Worm (Caenorhabditis elegans) whole organism, L2 larva: Measurements from ENCODE around the gene gtf-2H2C.

Experiments used
- F13H6.1 ChIP-seq: sonication (generic microtip); optimal IDR thresholded peaks from 2 replicates; lab custom pipeline; 2016; ENCODE audit warnings: missing genetic modification characterization, missing compliant biosample characterization
- R02D3.7 ChIP-seq: fragments of 150-350 bp; optimal IDR thresholded peaks from 2 replicates; lab custom pipeline; 2014; ENCODE audit warnings: missing biosample characterization, missing genetic modification characterization
- Y55F3AM.14 ChIP-seq: fragments of 200-800 bp; sonication (Bioruptor generic); optimal IDR thresholded peaks from 2 replicates; lab custom pipeline; 2018; ENCODE audit warnings: mild to moderate bottlenecking, missing genetic modification characterization, missing compliant biosample characterization
- ZK546.5 ChIP-seq: sonication (generic microtip); optimal IDR thresholded peaks from 2 replicates; lab custom pipeline; 2017; ENCODE audit warnings: missing biosample characterization, missing genetic modification characterization
- alr-1 ChIP-seq: fragments of 150-350 bp; optimal IDR thresholded peaks from 2 replicates; lab custom pipeline; 2014; ENCODE audit warnings: missing biosample characterization, missing genetic modification characterization
- aly-2 ChIP-seq: fragments of 150-350 bp; optimal IDR thresholded peaks from 2 replicates; lab custom pipeline; 2014; ENCODE audit warnings: missing biosample characterization, missing genetic modification characterization
- ama-1 ChIP-seq: fragments of 150-350 bp; optimal IDR thresholded peaks from 2 replicates; lab custom pipeline; 2018; ENCODE audit warnings: inconsistent platforms
- blmp-1 ChIP-seq: sonication (generic microtip); optimal IDR thresholded peaks from 2 replicates; lab custom pipeline; 2017; ENCODE audit warnings: missing genetic modification characterization, mild to moderate bottlenecking, missing compliant biosample characterization, antibody characterized with exemption, moderate library complexity; ENCODE audit not compliant: insufficient read depth
- ceh-16 ChIP-seq: fragments of 150-350 bp; optimal IDR thresholded peaks from 2 replicates; lab custom pipeline; 2014; ENCODE audit warnings: missing biosample characterization, missing genetic modification characterization
- ceh-82 ChIP-seq: fragments of 150-350 bp; optimal IDR thresholded peaks from 2 replicates; lab custom pipeline; 2014; ENCODE audit warnings: missing biosample characterization, missing genetic modification characterization
- dmd-4 ChIP-seq: sonication (generic microtip); optimal IDR thresholded peaks from 2 replicates; lab custom pipeline; 2017; ENCODE audit warnings: missing biosample characterization, missing genetic modification characterization
- egl-27 ChIP-seq: sonication (generic microtip); optimal IDR thresholded peaks from 3 replicates; lab custom pipeline; 2017; ENCODE audit warnings: missing biosample characterization, missing genetic modification reagents, missing genetic modification characterization
- elt-1 ChIP-seq: fragments of 150-350 bp; optimal IDR thresholded peaks from 2 replicates; lab custom pipeline; 2014; ENCODE audit warnings: missing biosample characterization, missing genetic modification characterization
- elt-3 ChIP-seq: sonication (generic microtip); optimal IDR thresholded peaks from 2 replicates; lab custom pipeline; 2017; ENCODE audit warnings: missing biosample characterization, missing genetic modification characterization
- fos-1 ChIP-seq: fragments of 150-350 bp; optimal IDR thresholded peaks from 2 replicates; lab custom pipeline; 2014; ENCODE audit warnings: missing biosample characterization, missing genetic modification characterization
- gmeb-1 ChIP-seq: fragments of 150-350 bp; optimal IDR thresholded peaks from 2 replicates; lab custom pipeline; 2014; ENCODE audit warnings: missing biosample characterization, missing genetic modification characterization
- lin-13 ChIP-seq: fragments of 150-350 bp; optimal IDR thresholded peaks from 2 replicates; lab custom pipeline; 2014; ENCODE audit warnings: missing biosample characterization, missing genetic modification reagents, missing genetic modification characterization
- lin-39 ChIP-seq: fragments of 150-350 bp; optimal IDR thresholded peaks from 2 replicates; lab custom pipeline; 2014; ENCODE audit warnings: missing biosample characterization, missing genetic modification reagents, missing genetic modification characterization
- lsy-2 ChIP-seq, 2 experiments: fragments of 150-350 bp in 1 of 2; sonication (generic microtip) in 1 of 2; optimal IDR thresholded peaks; 2 replicates each; lab custom pipeline; 2014 to 2017; ENCODE audit warnings: missing biosample characterization in 2 of 2, missing genetic modification characterization in 2 of 2
- mab-5 ChIP-seq: fragments of 150-350 bp; optimal IDR thresholded peaks from 2 replicates; lab custom pipeline; 2014; ENCODE audit warnings: missing biosample characterization, missing genetic modification characterization
- mbf-1 ChIP-seq: sonication (generic microtip); optimal IDR thresholded peaks from 2 replicates; lab custom pipeline; 2017; ENCODE audit warnings: missing biosample characterization, missing genetic modification characterization
- mdl-1 ChIP-seq, 2 experiments: fragments of 150-350 bp in 1 of 2; sonication (generic microtip) in 1 of 2; optimal IDR thresholded peaks; 2 replicates each; lab custom pipeline; 2017; ENCODE audit warnings: missing biosample characterization in 2 of 2, missing genetic modification characterization in 2 of 2
- nhr-10 ChIP-seq: sonication (generic microtip); optimal IDR thresholded peaks from 2 replicates; lab custom pipeline; 2017; ENCODE audit warnings: missing biosample characterization, missing genetic modification characterization
- nhr-11 ChIP-seq: fragments of 150-350 bp; optimal IDR thresholded peaks from 2 replicates; lab custom pipeline; 2014; ENCODE audit warnings: missing biosample characterization, missing genetic modification characterization
- nhr-12 ChIP-seq: fragments of 150-350 bp; optimal IDR thresholded peaks from 2 replicates; lab custom pipeline; 2014; ENCODE audit warnings: missing biosample characterization, missing genetic modification characterization
- nhr-129 ChIP-seq: fragments of 150-350 bp; optimal IDR thresholded peaks from 2 replicates; lab custom pipeline; 2014; ENCODE audit warnings: missing biosample characterization, missing genetic modification characterization
- nhr-21 ChIP-seq: fragments of 150-350 bp; optimal IDR thresholded peaks from 2 replicates; lab custom pipeline; 2014; ENCODE audit warnings: missing biosample characterization, missing genetic modification characterization
- nhr-23 ChIP-seq: fragments of 150-350 bp; optimal IDR thresholded peaks from 2 replicates; lab custom pipeline; 2014; ENCODE audit warnings: missing biosample characterization, missing genetic modification reagents, missing genetic modification characterization
- nhr-237 ChIP-seq: fragments of 150-350 bp; optimal IDR thresholded peaks from 2 replicates; lab custom pipeline; 2014; ENCODE audit warnings: missing biosample characterization, missing genetic modification characterization
- nhr-25 ChIP-seq: fragments of 150-350 bp; sonication (generic microtip); optimal IDR thresholded peaks from 3 replicates; lab custom pipeline; 2014; ENCODE audit warnings: missing biosample characterization, missing genetic modification characterization
- nhr-6 ChIP-seq: fragments of 150-350 bp; optimal IDR thresholded peaks from 2 replicates; lab custom pipeline; 2014; ENCODE audit warnings: missing biosample characterization, missing genetic modification characterization
- nhr-77 ChIP-seq: fragments of 150-350 bp; optimal IDR thresholded peaks from 2 replicates; lab custom pipeline; 2014; ENCODE audit warnings: missing biosample characterization, missing genetic modification characterization
- sem-4 ChIP-seq: fragments of 150-350 bp; optimal IDR thresholded peaks from 2 replicates; lab custom pipeline; 2014; ENCODE audit warnings: missing biosample characterization, missing genetic modification reagents, missing genetic modification characterization
- skn-1 ChIP-seq: sonication (generic microtip); optimal IDR thresholded peaks from 2 replicates; lab custom pipeline; 2017; ENCODE audit warnings: missing biosample characterization, missing genetic modification characterization
- sma-9 ChIP-seq, 2 experiments: fragments of 150-350 bp in 1 of 2; sonication (generic microtip) in 1 of 2; optimal IDR thresholded peaks; 2 replicates each; lab custom pipeline; 2014 to 2016; ENCODE audit warnings: missing genetic modification characterization in 2 of 2, mild to moderate bottlenecking in 1 of 2, missing biosample characterization in 1 of 2, missing compliant biosample characterization in 1 of 2, missing genetic modification reagents in 1 of 2, moderate library complexity in 1 of 2
- snpc-4 ChIP-seq: fragments of 150-350 bp; optimal IDR thresholded peaks from 2 replicates; lab custom pipeline; 2014; ENCODE audit warnings: missing biosample characterization, missing genetic modification characterization
- unc-55 ChIP-seq: fragments of 150-350 bp; sonication (generic microtip); optimal IDR thresholded peaks from 3 replicates; lab custom pipeline; 2014; ENCODE audit warnings: missing biosample characterization, missing genetic modification reagents, missing genetic modification characterization
- unc-62 ChIP-seq: fragments of 150-350 bp; optimal IDR thresholded peaks from 2 replicates; lab custom pipeline; 2014; ENCODE audit warnings: missing biosample characterization, missing genetic modification reagents, missing genetic modification characterization
- ztf-1 ChIP-seq: fragments of 200-800 bp; sonication (Bioruptor generic); conservative IDR thresholded peaks from 2 replicates; pipeline ENCODE4 v1.3.6; 2022; ENCODE audit warnings: missing genetic modification characterization, missing compliant biosample characterization
- ztf-11 ChIP-seq: sonication (generic microtip); optimal IDR thresholded peaks from 2 replicates; lab custom pipeline; 2017; ENCODE audit warnings: missing biosample characterization, missing genetic modification characterization
- ztf-4 ChIP-seq: fragments of 150-350 bp; optimal IDR thresholded peaks from 2 replicates; lab custom pipeline; 2014; ENCODE audit warnings: missing biosample characterization, missing genetic modification characterization

Gene gtf-2H2C

DNA sequence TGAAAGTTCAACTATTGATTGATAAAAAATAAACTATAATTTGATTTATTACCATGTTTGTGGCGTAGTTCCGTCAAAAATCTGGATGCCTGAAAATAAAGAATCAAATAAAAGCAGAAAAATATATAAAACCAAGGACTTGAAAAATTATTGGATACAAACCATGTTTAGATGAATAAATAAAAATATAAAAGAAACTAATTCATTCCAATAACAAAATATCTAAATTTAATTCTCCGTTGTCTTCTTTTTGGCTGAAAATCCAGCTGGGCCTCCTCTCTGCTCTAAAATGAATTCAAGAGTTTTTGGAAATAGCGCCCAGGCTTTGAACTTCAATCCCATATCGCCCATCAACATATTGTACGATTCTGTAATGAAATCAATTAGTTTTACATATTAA lies 22.4 kb upstream of the gtf-2H2C start, which contains the start of gene vps-29:
vps-29 (minus strand) TSS at position 101 of the 400 bp plus-strand sequence.
- TF ChIP-seq ztf-4 (tag; lab: Kevin White, UChicago) (no peak), nhr-23 (tag; lab: Kevin White, UChicago) (no peak), blmp-1 (tag; lab: Kevin White, UChicago) (no peak), ceh-16 (tag; lab: Kevin White, UChicago) (no peak), gmeb-1 (no peak), skn-1 (no peak)

DNA sequence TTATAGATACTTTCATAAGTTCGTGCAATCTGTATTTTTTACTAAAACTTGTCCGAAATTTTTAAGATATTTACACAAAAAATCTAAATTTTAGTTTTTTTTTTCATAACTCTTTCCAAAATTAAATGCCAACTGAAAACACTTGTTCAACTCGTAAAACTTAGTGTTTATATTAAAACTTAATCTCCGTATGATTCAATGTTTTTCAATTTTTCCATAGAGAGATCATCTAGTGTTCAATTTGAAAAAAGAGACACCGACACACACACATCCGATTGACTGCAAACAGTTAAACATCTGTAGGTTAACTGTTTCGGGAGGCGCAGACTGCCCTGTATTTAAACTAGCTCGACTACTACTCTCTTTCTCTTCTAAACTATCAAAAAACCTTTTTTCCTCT lies 18.4 kb upstream of the gtf-2H2C start, which contains the start of gene T16H12.9:
T16H12.9 (plus strand) TSS at position 301 of the 400 bp plus-strand sequence.
- no peak for TF ChIP-seq nhr-237 (tag; lab: Kevin White, UChicago)
- TF ChIP-seq nhr-12 (tag; lab: Kevin White, UChicago), result no peak
- no peak for TF ChIP-seq nhr-11 (tag; lab: Kevin White, UChicago)
- TF ChIP-seq elt-1, result no peak
- no peak for TF ChIP-seq sma-9 (GFP tag; optimal IDR thresholded peaks at IDR 0.05; lab: Kevin White, UChicago)
- no peak for TF ChIP-seq sma-9 (tag; optimal IDR thresholded peaks at IDR 0.05; lab: Kevin White, UChicago)
- TF ChIP-seq snpc-4, result no peak
- TF ChIP-seq unc-62 (GFP tag; lab: Kevin White, UChicago), result no peak
- TF ChIP-seq ceh-16 (tag; lab: Kevin White, UChicago), result no peak
- no peak for TF ChIP-seq ceh-82 (tag; lab: Kevin White, UChicago)

DNA sequence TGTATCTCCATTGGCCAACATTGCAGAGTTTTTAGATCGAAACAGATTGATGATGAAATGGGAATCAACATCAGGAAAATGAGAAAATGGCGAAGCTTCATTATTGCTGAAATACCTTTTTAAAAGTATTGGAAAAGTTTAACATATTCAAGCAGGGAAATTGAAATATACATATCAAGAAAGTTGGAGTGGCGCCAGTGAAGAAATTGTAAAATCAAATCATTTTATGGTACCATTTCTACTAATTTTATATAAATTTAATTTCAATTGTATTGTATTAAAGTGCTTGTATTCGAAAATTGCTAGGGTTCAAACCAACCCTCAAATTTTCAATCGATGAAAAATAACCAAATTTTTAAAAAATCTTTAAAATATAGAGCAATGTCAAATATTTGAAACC lies 15.8 kb upstream of the gtf-2H2C start, which contains the start of gene srt-55:
srt-55 (minus strand) TSS at position 101 of the 400 bp plus-strand sequence.
- no peak for TF ChIP-seq mbf-1
- no peak for TF ChIP-seq nhr-77 (tag; lab: Kevin White, UChicago)
- TF ChIP-seq lin-13 (GFP tag; lab: Kevin White, UChicago), result no peak
- TF ChIP-seq ztf-11 (tag; lab: Kevin White, UChicago), result no peak
- no peak for TF ChIP-seq Y55F3AM.14 (GFP tag; lab: Kevin White, UChicago)
- TF ChIP-seq, all 48 proteins: peak for 0

DNA sequence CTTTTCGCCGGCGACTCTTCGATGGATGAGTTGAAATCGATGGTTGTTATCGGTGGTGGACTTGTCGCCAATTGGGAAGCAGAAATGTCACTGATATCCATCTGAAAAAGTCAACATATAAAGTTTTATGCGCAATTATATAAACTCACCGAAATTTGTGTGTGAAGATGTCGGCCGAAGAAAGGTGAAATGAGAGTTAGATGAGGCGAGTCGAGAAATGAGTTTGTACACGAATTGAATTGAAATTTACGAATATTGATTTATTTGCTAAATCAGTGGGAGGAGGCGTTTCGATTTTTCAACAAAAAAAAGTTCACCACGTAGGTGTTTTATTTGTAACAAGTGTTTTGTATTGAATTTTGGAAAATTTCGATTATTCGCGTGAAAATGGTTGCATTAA lies 10.8 kb upstream of the gtf-2H2C start, which contains the start of gene kel-10:
kel-10 (minus strand) TSS at position 101 of the 400 bp plus-strand sequence.
- TF ChIP-seq gmeb-1 (no peak), lin-13 (GFP tag; lab: Kevin White, UChicago) (no peak), nhr-25 (tag; lab: Kevin White, UChicago) (no peak)

DNA sequence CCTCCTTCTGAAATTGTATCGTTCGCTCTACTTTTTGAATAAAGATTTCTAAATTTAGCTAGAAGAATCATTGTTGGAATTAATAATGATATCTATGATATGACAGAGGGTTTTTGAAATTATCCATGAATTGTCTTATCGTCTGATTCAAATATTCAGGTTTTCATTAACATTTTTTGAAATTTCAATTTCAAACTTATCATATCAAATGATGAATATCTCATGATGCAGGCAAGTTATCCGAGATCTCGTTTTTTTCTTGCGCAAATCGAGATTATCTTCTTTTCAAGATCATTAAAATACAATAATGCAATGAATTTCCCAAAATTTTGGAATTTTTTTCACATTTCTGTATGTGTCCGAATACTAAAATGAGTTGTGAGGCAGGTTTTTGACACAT lies 7.4 kb upstream of the gtf-2H2C start, which contains the start of gene spop-1:
spop-1 (minus strand) TSS at position 101 of the 400 bp plus-strand sequence.
- no peak for TF ChIP-seq lsy-2 (tag; optimal IDR thresholded peaks at IDR 0.05; lab: Kevin White, UChicago)
- TF ChIP-seq elt-3 (tag; lab: Kevin White, UChicago), result no peak
- TF ChIP-seq ZK546.5, result no peak
- TF ChIP-seq nhr-129 (tag; lab: Kevin White, UChicago), result no peak
- TF ChIP-seq nhr-11 (tag; lab: Kevin White, UChicago), result no peak
- no peak for TF ChIP-seq nhr-12 (tag; lab: Kevin White, UChicago)
- no peak for TF ChIP-seq aly-2 (tag; lab: Kevin White, UChicago)

DNA sequence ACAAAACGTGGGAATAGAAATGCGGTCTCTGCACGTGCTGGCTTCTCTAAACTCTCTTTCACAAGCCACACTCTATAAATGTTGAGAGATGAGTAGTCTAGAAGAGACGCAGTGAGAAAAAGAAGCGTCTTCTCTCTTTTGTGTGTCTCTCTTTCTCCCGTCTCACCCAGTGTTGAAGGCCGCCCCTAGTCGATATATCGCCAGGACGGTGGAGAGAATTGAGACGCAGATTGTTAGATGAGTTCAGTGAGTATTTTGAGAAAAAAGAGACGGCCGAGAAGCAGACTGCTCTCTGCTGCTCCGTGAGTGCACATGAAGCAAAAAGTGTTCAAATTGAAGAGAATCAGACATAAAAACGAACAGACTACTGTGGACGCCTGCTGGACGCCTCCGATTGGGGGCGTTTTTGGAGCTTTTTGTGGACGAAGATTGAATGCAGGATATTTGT lies 6.0 kb upstream of the gtf-2H2C start:
- peak; percentile 85 for TF ChIP-seq mab-5
- TF ChIP-seq nhr-21 (tag; lab: Kevin White, UChicago), result peak; percentile 85
- peak; percentile 96 to 97 for TF ChIP-seq mdl-1 (tag; optimal IDR thresholded peaks at IDR 0.05; lab: Kevin White, UChicago)
- peak; percentile 89 for TF ChIP-seq nhr-6 (tag; lab: Kevin White, UChicago)
- TF ChIP-seq Y55F3AM.14 (GFP tag; lab: Kevin White, UChicago), result peak; percentile 22
- TF ChIP-seq ztf-1 (GFP tag; lab: Robert Waterston, UW), result no peak
- no peak for TF ChIP-seq nhr-10 (tag; lab: Kevin White, UChicago)
- TF ChIP-seq F13H6.1 (tag; lab: Kevin White, UChicago), result peak; percentile 97
- TF ChIP-seq lsy-2 (tag; optimal IDR thresholded peaks at IDR 0.05; lab: Kevin White, UChicago), result peak; percentile 81 to 94
- TF ChIP-seq nhr-11 (tag; lab: Kevin White, UChicago), result no peak
- peak; percentile 85 for TF ChIP-seq sem-4
- TF ChIP-seq nhr-237 (tag; lab: Kevin White, UChicago), result peak; percentile 60
- TF ChIP-seq egl-27 (tag; lab: Kevin White, UChicago), result peak; percentile 94
- no peak for TF ChIP-seq nhr-23 (tag; lab: Kevin White, UChicago)
- TF ChIP-seq dmd-4, result no peak
- TF ChIP-seq ztf-11 (tag; lab: Kevin White, UChicago), result no peak
- peak; percentile 77 for TF ChIP-seq gmeb-1
- TF ChIP-seq lin-13 (GFP tag; lab: Kevin White, UChicago), result peak; percentile 83
- peak; percentile 92 for TF ChIP-seq unc-55
- TF ChIP-seq nhr-77 (tag; lab: Kevin White, UChicago), result peak; percentile 59
- TF ChIP-seq alr-1 (tag; lab: Kevin White, UChicago), result no peak
- TF ChIP-seq fos-1 (tag; lab: Kevin White, UChicago), result peak; percentile 80
- peak; percentile 54 for TF ChIP-seq snpc-4
- no peak for TF ChIP-seq ama-1 (lab: Kevin White, UChicago)
- no peak for TF ChIP-seq elt-3 (tag; lab: Kevin White, UChicago)
- no peak for TF ChIP-seq lin-39 (tag; lab: Kevin White, UChicago)
- TF ChIP-seq R02D3.7 (tag; lab: Kevin White, UChicago), result peak; percentile 18
- TF ChIP-seq nhr-25 (tag; lab: Kevin White, UChicago), result peak; percentile 77
